Worm (Caenorhabditis elegans): ENCODE data around the gene haf-3.

DNA sequence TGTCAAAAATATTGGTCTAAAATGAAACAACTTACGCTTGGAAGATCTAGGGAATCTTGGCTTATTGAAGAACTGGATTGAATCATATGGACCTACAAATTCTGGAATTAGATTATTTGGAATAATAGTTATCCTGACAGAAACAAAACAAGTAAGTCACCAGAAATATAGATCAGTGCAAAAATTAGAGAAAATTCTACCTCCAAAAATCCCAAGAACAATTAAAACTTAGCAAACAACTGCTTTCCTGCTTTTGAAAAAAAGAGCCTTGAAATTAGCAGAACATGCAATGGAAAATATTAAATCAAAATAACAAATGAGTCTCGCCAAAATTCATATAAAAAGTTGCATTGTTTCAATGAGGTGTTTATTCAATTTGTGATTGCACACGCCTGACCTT, 7.2 kb upstream of the haf-3 start, which contains the start of gene nhr-60:
- TF ChIP-seq unc-39 (tag; optimal IDR thresholded peaks at IDR 0.05) (no peak), skn-1 (tag; optimal IDR thresholded peaks at IDR 0.05) (no peak), nhr-11 (tag; optimal IDR thresholded peaks at IDR 0.05) (no peak), mes-2 (tag; optimal IDR thresholded peaks at IDR 0.05; ENCODE audit: poor library complexity, severe bottlenecking) (no peak), attf-4 (tag; optimal IDR thresholded peaks at IDR 0.05) (no peak), nhr-237 (tag; optimal IDR thresholded peaks at IDR 0.05) (no peak)

All from whole organism, L4 larva.